Worm (Caenorhabditis elegans) whole organism, L2 larva: ENCODE measurements around the gene lpr-7.

Experiments used
- F13H6.1 ChIP-seq: sonication (generic microtip); optimal IDR thresholded peaks from 2 replicates; lab custom pipeline; 2016; ENCODE audit warnings: missing genetic modification characterization, missing compliant biosample characterization
- ZK546.5 ChIP-seq: sonication (generic microtip); optimal IDR thresholded peaks from 2 replicates; lab custom pipeline; 2017; ENCODE audit warnings: missing biosample characterization, missing genetic modification characterization
- crh-2 ChIP-seq: sonication (generic microtip); optimal IDR thresholded peaks from 2 replicates; lab custom pipeline; 2017; ENCODE audit warnings: missing biosample characterization, missing genetic modification characterization
- egl-27 ChIP-seq: sonication (generic microtip); optimal IDR thresholded peaks from 3 replicates; lab custom pipeline; 2017; ENCODE audit warnings: missing biosample characterization, missing genetic modification reagents, missing genetic modification characterization
- elt-1 ChIP-seq: fragments of 150-350 bp; optimal IDR thresholded peaks from 2 replicates; lab custom pipeline; 2014; ENCODE audit warnings: missing biosample characterization, missing genetic modification characterization
- elt-3 ChIP-seq: sonication (generic microtip); optimal IDR thresholded peaks from 2 replicates; lab custom pipeline; 2017; ENCODE audit warnings: missing biosample characterization, missing genetic modification characterization
- lin-11 ChIP-seq: fragments of 150-350 bp; sonication (generic microtip); optimal IDR thresholded peaks from 2 replicates; lab custom pipeline; 2014; ENCODE audit warnings: missing biosample characterization, missing genetic modification characterization, inconsistent platforms, mixed read lengths
- mbf-1 ChIP-seq: sonication (generic microtip); optimal IDR thresholded peaks from 2 replicates; lab custom pipeline; 2017; ENCODE audit warnings: missing biosample characterization, missing genetic modification characterization
- nhr-10 ChIP-seq: sonication (generic microtip); optimal IDR thresholded peaks from 2 replicates; lab custom pipeline; 2017; ENCODE audit warnings: missing biosample characterization, missing genetic modification characterization
- nhr-11 ChIP-seq: fragments of 150-350 bp; optimal IDR thresholded peaks from 2 replicates; lab custom pipeline; 2014; ENCODE audit warnings: missing biosample characterization, missing genetic modification characterization
- nhr-6 ChIP-seq: fragments of 150-350 bp; optimal IDR thresholded peaks from 2 replicates; lab custom pipeline; 2014; ENCODE audit warnings: missing biosample characterization, missing genetic modification characterization
- nhr-77 ChIP-seq: fragments of 150-350 bp; optimal IDR thresholded peaks from 2 replicates; lab custom pipeline; 2014; ENCODE audit warnings: missing biosample characterization, missing genetic modification characterization
- skn-1 ChIP-seq: sonication (generic microtip); optimal IDR thresholded peaks from 2 replicates; lab custom pipeline; 2017; ENCODE audit warnings: missing biosample characterization, missing genetic modification characterization
- sma-3 ChIP-seq: sonication (generic microtip); optimal IDR thresholded peaks from 2 replicates; lab custom pipeline; 2016; ENCODE audit warnings: missing genetic modification reagents, missing genetic modification characterization, missing compliant biosample characterization
- sma-9 ChIP-seq, 2 experiments: fragments of 150-350 bp in 1 of 2; sonication (generic microtip) in 1 of 2; optimal IDR thresholded peaks; 2 replicates each; lab custom pipeline; 2014 to 2016; ENCODE audit warnings: missing genetic modification characterization in 2 of 2, mild to moderate bottlenecking in 1 of 2, missing biosample characterization in 1 of 2, missing compliant biosample characterization in 1 of 2, missing genetic modification reagents in 1 of 2, moderate library complexity in 1 of 2
- unc-55 ChIP-seq: fragments of 150-350 bp; sonication (generic microtip); optimal IDR thresholded peaks from 3 replicates; lab custom pipeline; 2014; ENCODE audit warnings: missing biosample characterization, missing genetic modification reagents, missing genetic modification characterization
- unc-62 ChIP-seq: fragments of 150-350 bp; optimal IDR thresholded peaks from 2 replicates; lab custom pipeline; 2014; ENCODE audit warnings: missing biosample characterization, missing genetic modification reagents, missing genetic modification characterization
- ztf-1 ChIP-seq: fragments of 200-800 bp; sonication (Bioruptor generic); conservative IDR thresholded peaks from 2 replicates; pipeline ENCODE4 v1.3.6; 2022; ENCODE audit warnings: missing genetic modification characterization, missing compliant biosample characterization
- ztf-11 ChIP-seq: sonication (generic microtip); optimal IDR thresholded peaks from 2 replicates; lab custom pipeline; 2017; ENCODE audit warnings: missing biosample characterization, missing genetic modification characterization
- ztf-4 ChIP-seq: fragments of 150-350 bp; optimal IDR thresholded peaks from 2 replicates; lab custom pipeline; 2014; ENCODE audit warnings: missing biosample characterization, missing genetic modification characterization

lpr-7 gene

DNA sequence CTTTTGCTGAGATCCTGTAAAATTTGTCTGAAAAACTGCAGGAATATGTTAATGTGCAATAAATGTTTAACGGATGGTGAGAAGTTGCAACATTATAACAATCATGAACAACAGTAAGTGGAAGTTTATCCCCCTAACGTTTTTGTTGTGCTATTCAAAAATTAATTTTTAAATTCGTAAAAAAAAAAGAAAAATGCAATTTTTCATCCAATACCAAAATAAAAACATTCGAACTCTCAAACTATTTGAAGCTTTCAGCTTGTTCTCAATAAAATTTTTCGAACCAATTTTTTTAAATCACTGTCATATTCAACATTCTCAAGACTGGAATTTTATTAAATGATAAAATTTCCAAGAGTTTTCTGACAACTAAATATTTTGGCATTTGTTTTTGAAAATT, 35.6 kb downstream of the lpr-7 start, which contains the start of gene ncam-1:
Gene ncam-1, plus strand, starts transcription at position 301 of the 400 bp plus-strand sequence.
- TF ChIP-seq ztf-4 (tag; lab: Kevin White, UChicago) (no peak), ztf-11 (tag; lab: Kevin White, UChicago) (no peak), lin-11 (tag; lab: Kevin White, UChicago) (no peak), F13H6.1 (tag; lab: Kevin White, UChicago) (no peak), nhr-10 (no peak), crh-2 (tag; lab: Kevin White, UChicago) (no peak), nhr-6 (tag; lab: Kevin White, UChicago) (no peak), mbf-1 (tag; lab: Kevin White, UChicago) (no peak), unc-55 (GFP tag; lab: Kevin White, UChicago) (no peak)

DNA sequence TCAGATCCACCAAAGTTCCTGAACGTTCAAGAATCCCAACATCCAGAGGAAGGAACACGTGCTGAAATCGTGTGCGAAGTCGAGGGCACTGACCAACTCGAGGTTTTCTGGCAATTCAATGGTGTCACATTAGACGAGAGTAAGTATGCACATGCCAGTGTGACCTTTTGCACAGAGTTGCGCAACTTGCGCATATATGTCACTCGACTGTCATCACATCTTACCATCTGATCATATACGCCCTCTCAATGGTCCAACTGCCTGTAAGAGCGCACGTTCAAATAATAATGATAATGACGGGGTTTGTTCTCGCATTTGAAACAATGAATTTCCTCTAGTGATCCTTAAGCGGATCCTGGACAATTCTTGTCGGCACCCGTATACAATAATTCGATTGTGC, 40.3 kb downstream of the lpr-7 start:
- no peak for TF ChIP-seq egl-27 (tag; lab: Kevin White, UChicago)
- no peak for TF ChIP-seq skn-1 (tag; lab: Kevin White, UChicago)
- TF ChIP-seq nhr-77 (tag; lab: Kevin White, UChicago), result no peak
- TF ChIP-seq ZK546.5 (tag; lab: Kevin White, UChicago), result no peak

DNA sequence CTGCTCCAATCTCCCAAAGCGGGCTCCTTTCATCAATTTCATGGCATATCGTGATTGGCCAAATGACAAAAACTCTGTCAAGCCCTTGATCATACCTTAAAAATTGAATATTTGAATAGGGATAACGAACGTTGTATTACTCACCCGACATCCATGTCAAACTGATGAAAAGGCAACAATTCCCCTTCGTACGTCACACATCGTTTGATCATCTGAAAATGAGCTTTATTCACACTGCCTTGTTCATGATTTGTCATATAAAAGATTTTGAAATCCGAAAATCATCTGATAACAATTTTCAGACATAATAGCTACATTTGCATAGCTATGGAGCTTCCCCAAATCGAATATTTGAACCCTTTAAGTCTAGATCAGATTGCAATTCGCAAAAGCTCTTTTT, 50.5 kb downstream of the lpr-7 start, which contains the start of gene M02A10.1:
Gene M02A10.1, plus strand, starts transcription at position 301 of the 400 bp plus-strand sequence.
- TF ChIP-seq unc-62 (GFP tag; lab: Kevin White, UChicago), result no peak
- TF ChIP-seq ztf-4 (tag; lab: Kevin White, UChicago), result no peak
- TF ChIP-seq elt-1, result no peak
- TF ChIP-seq sma-3 (GFP tag; lab: Kevin White, UChicago), result no peak
- no peak for TF ChIP-seq sma-9 (GFP tag; optimal IDR thresholded peaks at IDR 0.05; lab: Kevin White, UChicago)
- no peak for TF ChIP-seq sma-9 (tag; optimal IDR thresholded peaks at IDR 0.05; lab: Kevin White, UChicago)
- no peak for TF ChIP-seq elt-3 (tag; lab: Kevin White, UChicago)
- no peak for TF ChIP-seq ZK546.5 (tag; lab: Kevin White, UChicago)
- no peak for TF ChIP-seq nhr-10
- no peak for TF ChIP-seq nhr-11
- TF ChIP-seq ztf-1 (GFP tag; lab: Robert Waterston, UW), result no peak
